Worm (Caenorhabditis elegans): ENCODE data around the gene hmgs-1.

The hmgs-1 gene

DNA sequence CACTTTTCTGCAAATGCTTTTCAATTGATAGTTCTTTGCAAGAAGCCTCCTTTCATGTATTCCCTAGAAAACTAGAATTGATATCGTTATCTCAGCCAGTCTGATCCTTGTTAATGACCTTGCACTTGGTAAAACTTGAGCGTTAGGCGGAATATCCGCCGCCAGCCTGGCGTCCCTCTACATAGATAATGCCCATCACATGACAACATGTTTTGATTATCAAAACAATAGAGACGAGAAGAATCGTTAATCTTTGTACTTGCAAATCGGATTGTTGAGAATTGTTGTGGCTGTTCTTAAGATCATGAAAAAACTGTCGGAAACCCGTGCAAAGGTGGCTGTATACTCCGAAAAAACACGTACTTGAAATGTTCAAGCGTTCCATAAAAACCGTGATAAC is 9.2 kb upstream of the hmgs-1 start (continued):
- TF ChIP-seq sup-37 (GFP tag; optimal IDR thresholded peaks at IDR 0.05) (no peak), nhr-90 (tag; optimal IDR thresholded peaks at IDR 0.05; ENCODE audit: poor library complexity) (peak; percentile 56), aly-2 (tag; optimal IDR thresholded peaks at IDR 0.05) (no peak), hlh-4 (tag; optimal IDR thresholded peaks at IDR 0.05) (no peak), ama-1 (optimal IDR thresholded peaks at IDR 0.05) (no peak), snu-23 (GFP tag; optimal IDR thresholded peaks at IDR 0.05) (peak; percentile 52), fkh-8 (tag; optimal IDR thresholded peaks at IDR 0.05) (no peak), pag-3 (tag; optimal IDR thresholded peaks at IDR 0.05; ENCODE audit: borderline replicate concordance, insufficient read depth) (no peak), pax-3 (tag; optimal IDR thresholded peaks at IDR 0.05) (no peak)

- TF ChIP-seq fkh-10 (GFP tag; optimal IDR thresholded peaks at IDR 0.05): no peak
- TF ChIP-seq blmp-1 (tag; optimal IDR thresholded peaks at IDR 0.05): peak; percentile 35
- TF ChIP-seq zip-4 (GFP tag; optimal IDR thresholded peaks at IDR 0.05): no peak
- TF ChIP-seq nhr-84 (tag; optimal IDR thresholded peaks at IDR 0.05): no peak
- no peak for TF ChIP-seq ces-1 (GFP tag; optimal IDR thresholded peaks at IDR 0.05)
- no peak for TF ChIP-seq sox-4 (tag; optimal IDR thresholded peaks at IDR 0.05)
- TF ChIP-seq efl-3 (GFP tag; optimal IDR thresholded peaks at IDR 0.05): no peak
- peak in 2 of 6 experiments; percentile 20 to 46 for TF ChIP-seq elt-3 (tag; optimal IDR thresholded peaks at IDR 0.05)
- TF ChIP-seq efl-1 (optimal IDR thresholded peaks at IDR 0.05): no peak
- peak in 1 of 2 experiments; percentile 84 for TF ChIP-seq efl-1 (GFP tag; optimal IDR thresholded peaks at IDR 0.05 in 1 of 2)
- no peak for TF ChIP-seq hlh-4 (tag; optimal IDR thresholded peaks at IDR 0.05)
- no peak for TF ChIP-seq unc-30 (tag; optimal IDR thresholded peaks at IDR 0.05)
- TF ChIP-seq C04F5.9 (tag; optimal IDR thresholded peaks at IDR 0.05): no peak
- TF ChIP-seq xbp-1 (tag; optimal IDR thresholded peaks at IDR 0.05): no peak
Measured at ce11 chrV:5691665-5692407, 7.4 kb upstream of the hmgs-1 start, which contains the start of gene F25B4.8. Gene F25B4.8 (minus strand): TSS chrV:5691715.

- TF ChIP-seq snu-23 (GFP tag; optimal IDR thresholded peaks at IDR 0.05) (peak; percentile 3), ceh-82 (tag; optimal IDR thresholded peaks at IDR 0.05) (peak in 1 of 3 experiments; percentile 12), dpl-1 (GFP tag; optimal IDR thresholded peaks at IDR 0.05) (peak; percentile 24 to 37 (median 31)), mep-1 (tag; optimal IDR thresholded peaks at IDR 0.05) (peak; percentile 53), hpl-2 (GFP tag; optimal IDR thresholded peaks at IDR 0.05) (no peak), lsy-2 (tag; optimal IDR thresholded peaks at IDR 0.05) (peak in 1 of 2 experiments; percentile 47), nhr-85 (tag) (peak; percentile 80), fkh-4 (tag; optimal IDR thresholded peaks at IDR 0.05; ENCODE audit: borderline replicate concordance) (no peak), efl-1 (optimal IDR thresholded peaks at IDR 0.05) (peak; percentile 32 to 36), efl-1 (GFP tag; optimal IDR thresholded peaks at IDR 0.05 in 1 of 2) (peak; percentile 25 to 87), snpc-4 (tag; optimal IDR thresholded peaks at IDR 0.05) (peak; percentile 24), ceh-90 (tag; optimal IDR thresholded peaks at IDR 0.05) (no peak), lin-35 (GFP tag; optimal IDR thresholded peaks at IDR 0.05) (peak in 1 of 2 experiments; percentile 8), blmp-1 (tag; optimal IDR thresholded peaks at IDR 0.05) (peak; percentile 60), fos-1 (tag; optimal IDR thresholded peaks at IDR 0.05) (no peak), elt-3 (tag; optimal IDR thresholded peaks at IDR 0.05) (peak in 2 of 6 experiments; percentile 18 to 39), unc-62 (GFP tag; optimal IDR thresholded peaks at IDR 0.05) (no peak), nhr-71 (tag; optimal IDR thresholded peaks at IDR 0.05) (peak; percentile 48), lin-14 (GFP tag; optimal IDR thresholded peaks at IDR 0.05) (peak; percentile 42), C16A3.4 (tag; optimal IDR thresholded peaks at IDR 0.05) (peak; percentile 10), aha-1 (tag; optimal IDR thresholded peaks at IDR 0.05) (no peak), nhr-19 (GFP tag; conservative IDR thresholded peaks at IDR 0.05) (peak; percentile 69), rnt-1 (tag; optimal IDR thresholded peaks at IDR 0.05) (peak; percentile 5), nhr-20 (tag; optimal IDR thresholded peaks at IDR 0.05) (peak; percentile 57), skn-1 (tag; optimal IDR thresholded peaks at IDR 0.05) (peak; percentile 6), lin-15B (tag; optimal IDR thresholded peaks at IDR 0.05) (peak; percentile 9), pag-3 (tag; optimal IDR thresholded peaks at IDR 0.05; ENCODE audit: borderline replicate concordance, insufficient read depth) (no peak)
Measured at ce11 chrV:5687115-5687979, 3.0 kb upstream of the hmgs-1 start, which contains the start of gene F25B4.7. Gene F25B4.7 (minus strand): TSS chrV:5687226.

Measured in whole organism, L1 larva.